Worm (Caenorhabditis elegans) whole organism, midembryonic: ENCODE measurements around the gene zmp-1.

ENCODE experiments used
- T22C8.4 ChIP-seq: fragments of 200-800 bp; sonication (Bioruptor generic); IDR thresholded peaks from 2 replicates; pipeline ENCODE4 v1.3.6; 2022; ENCODE audit warnings: missing genetic modification characterization, missing compliant biosample characterization
- cog-1 ChIP-seq: sonication (generic microtip); optimal IDR thresholded peaks from 2 replicates; lab custom pipeline; 2016; ENCODE audit warnings: missing genetic modification characterization, missing compliant biosample characterization
- flt-1 ChIP-seq: fragments of 200-800 bp; sonication (Bioruptor generic); IDR thresholded peaks from 2 replicates; pipeline ENCODE4 v1.3.6; 2022; ENCODE audit warnings: missing genetic modification characterization, missing compliant biosample characterization
- klf-2 ChIP-seq: fragments of 200-800 bp; sonication (Bioruptor generic); conservative IDR thresholded peaks from 2 replicates; pipeline ENCODE4 v1.3.6; 2022; ENCODE audit warnings: missing genetic modification reagents, missing genetic modification characterization, missing compliant biosample characterization
- med-1 ChIP-seq: sonication (generic microtip); optimal IDR thresholded peaks from 2 replicates; lab custom pipeline; 2017; ENCODE audit warnings: missing genetic modification characterization, mild to moderate bottlenecking, missing compliant biosample characterization, antibody characterized with exemption, missing genetic modification reagents; ENCODE audit not compliant: insufficient read depth
- ref-1 ChIP-seq: fragments of 200-800 bp; sonication (Bioruptor generic); conservative IDR thresholded peaks from 2 replicates; pipeline ENCODE4 v1.3.6; 2022; ENCODE audit warnings: missing genetic modification reagents, missing genetic modification characterization, missing compliant biosample characterization
- tab-1 ChIP-seq: fragments of 200-800 bp; sonication (Bioruptor generic); IDR thresholded peaks from 2 replicates; pipeline ENCODE4 v1.3.6; 2022; ENCODE audit warnings: missing genetic modification characterization, missing compliant biosample characterization
- ztf-23 ChIP-seq: fragments of 200-800 bp; sonication (Bioruptor generic); IDR thresholded peaks from 2 replicates; pipeline ENCODE4 v1.3.6; 2022; ENCODE audit warnings: missing genetic modification reagents, missing genetic modification characterization, missing compliant biosample characterization

- no peak for TF ChIP-seq T22C8.4 (GFP tag; lab: Robert Waterston, UW)
- TF ChIP-seq tab-1 (GFP tag; lab: Robert Waterston, UW): no peak
- no peak for TF ChIP-seq ref-1 (GFP tag; lab: Robert Waterston, UW)
- no peak for TF ChIP-seq flt-1
- TF ChIP-seq klf-2 (GFP tag; lab: Robert Waterston, UW): no peak
- no peak for TF ChIP-seq med-1
- no peak for TF ChIP-seq cog-1 (tag; lab: Kevin White, UChicago)
- TF ChIP-seq ztf-23 (GFP tag; lab: Robert Waterston, UW): no peak
Measured at ce11 chrIII:5895913-5896312, 36.8 kb downstream of the zmp-1 start, which contains the start of gene pxl-1.
